Worm (Caenorhabditis elegans): ENCODE measurements around the gene end-1.

The end-1 gene

DNA sequence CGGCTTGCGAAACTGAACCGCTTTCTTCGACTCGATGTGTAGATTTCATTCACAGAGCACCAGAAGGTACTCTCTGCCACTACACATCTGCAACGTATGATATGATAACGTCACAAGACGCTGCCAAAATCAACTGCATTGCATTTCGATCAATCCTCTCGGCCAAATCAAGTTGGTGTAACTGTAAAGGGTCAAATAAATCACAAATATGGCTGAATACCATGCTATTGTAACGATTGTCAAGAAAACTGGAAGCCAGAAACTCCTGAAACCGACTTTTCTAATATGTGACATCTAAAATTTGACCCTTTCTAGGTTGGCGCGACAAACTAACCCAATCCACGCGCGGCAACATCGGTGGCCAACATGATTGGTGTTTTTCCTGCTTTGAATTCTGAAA, 25.1 kb downstream of the end-1 start:
- TF ChIP-seq mdl-1 (tag; optimal IDR thresholded peaks at IDR 0.05) (no peak), nhr-23 (tag; optimal IDR thresholded peaks at IDR 0.05) (no peak), pha-4 (tag; optimal IDR thresholded peaks at IDR 0.05) (no peak), nhr-25 (tag; optimal IDR thresholded peaks at IDR 0.05) (no peak), nhr-76 (tag; optimal IDR thresholded peaks at IDR 0.05) (no peak), nhr-77 (tag; optimal IDR thresholded peaks at IDR 0.05) (no peak), hmg-11 (tag; optimal IDR thresholded peaks at IDR 0.05) (no peak), fkh-2 (tag; optimal IDR thresholded peaks at IDR 0.05) (no peak), nfya-1 (tag; optimal IDR thresholded peaks at IDR 0.05; ENCODE audit: insufficient read depth) (no peak), skn-1 (tag; optimal IDR thresholded peaks at IDR 0.05) (no peak), ceh-9 (tag; optimal IDR thresholded peaks at IDR 0.05) (no peak), lin-15B (tag; optimal IDR thresholded peaks at IDR 0.05) (no peak), nhr-11 (tag; optimal IDR thresholded peaks at IDR 0.05) (no peak), ceh-16 (tag; optimal IDR thresholded peaks at IDR 0.05) (no peak)

DNA sequence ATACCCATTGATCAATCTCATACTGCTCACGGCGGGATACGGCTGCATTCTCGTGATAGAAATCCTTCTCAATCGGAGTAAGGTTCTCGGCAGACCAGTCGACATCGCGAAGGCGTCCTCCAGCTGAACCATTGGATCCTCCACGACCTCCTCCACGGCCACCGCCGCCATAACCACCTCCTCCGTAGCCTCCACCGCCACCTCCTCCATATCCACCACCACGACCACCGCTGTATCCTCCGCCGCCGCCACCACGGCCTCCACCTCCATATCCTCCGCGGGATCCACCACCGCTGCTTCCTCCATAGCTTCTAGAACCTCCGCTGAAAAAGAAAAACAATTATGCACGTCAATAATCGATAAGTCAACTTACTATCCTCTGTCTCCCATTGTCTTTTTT, 26.5 kb downstream of the end-1 start:
- TF ChIP-seq ceh-28 (tag; optimal IDR thresholded peaks at IDR 0.05) = no peak
- TF ChIP-seq sea-2 (GFP tag; optimal IDR thresholded peaks at IDR 0.05) = no peak

DNA sequence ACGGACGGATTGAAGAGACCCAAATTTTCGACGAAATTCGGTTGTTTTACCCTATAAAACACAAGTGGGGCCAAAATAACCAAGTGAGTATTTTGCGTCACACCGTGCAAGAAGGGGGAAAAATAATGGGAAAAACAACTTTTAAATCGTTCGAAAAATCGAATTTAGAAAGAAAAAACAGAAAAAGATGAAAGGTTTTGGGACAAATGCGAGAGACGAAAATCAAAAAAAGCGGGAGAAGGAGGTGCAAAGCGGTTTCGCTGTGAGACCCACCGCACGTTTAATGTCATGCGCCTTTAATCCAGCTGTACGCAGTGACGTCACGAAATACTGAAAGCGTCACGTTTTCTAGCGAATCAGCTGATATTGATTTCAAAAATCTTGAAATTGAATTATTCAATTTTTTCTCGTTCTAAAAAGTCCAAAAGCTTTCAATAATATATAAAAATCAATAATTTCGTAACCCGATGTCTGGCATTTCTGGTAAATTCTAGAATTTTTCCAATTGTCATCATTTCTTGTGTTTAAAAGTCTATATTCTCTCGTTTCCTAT, 27.1 kb downstream of the end-1 start, which contains the start of the genes ddx-17 and aip-1:
Gene ddx-17 (minus strand): TSS at position 51 of the 553 bp plus-strand sequence.
Gene aip-1 (plus strand): TSS at position 332 of the 553 bp plus-strand sequence.
- TF ChIP-seq mdl-1 (tag; optimal IDR thresholded peaks at IDR 0.05) (no peak), lin-39 (tag; optimal IDR thresholded peaks at IDR 0.05) (peak; percentile 93), elt-3 (tag; optimal IDR thresholded peaks at IDR 0.05) (no peak), ceh-28 (tag; optimal IDR thresholded peaks at IDR 0.05) (peak; percentile 70), nhr-67 (tag; optimal IDR thresholded peaks at IDR 0.05) (no peak), nhr-12 (tag; optimal IDR thresholded peaks at IDR 0.05) (no peak), snpc-4 (tag; optimal IDR thresholded peaks at IDR 0.05) (peak; percentile 80), mml-1 (tag; optimal IDR thresholded peaks at IDR 0.05) (no peak), ztf-11 (tag; optimal IDR thresholded peaks at IDR 0.05) (no peak), egl-5 (tag; optimal IDR thresholded peaks at IDR 0.05) (peak; percentile 42), fos-1 (tag; optimal IDR thresholded peaks at IDR 0.05) (no peak), R02D3.7 (tag; optimal IDR thresholded peaks at IDR 0.05) (peak; percentile 28), ceh-9 (tag; optimal IDR thresholded peaks at IDR 0.05) (no peak), ZK546.5 (tag; optimal IDR thresholded peaks at IDR 0.05) (no peak), jun-1 (tag; optimal IDR thresholded peaks at IDR 0.05) (peak; percentile 28), nhr-23 (tag; optimal IDR thresholded peaks at IDR 0.05) (peak; percentile 77), pqm-1 (tag; optimal IDR thresholded peaks at IDR 0.05) (peak; percentile 20), aly-2 (tag; optimal IDR thresholded peaks at IDR 0.05) (no peak), nhr-28 (tag; optimal IDR thresholded peaks at IDR 0.05) (no peak), nhr-11 (tag; optimal IDR thresholded peaks at IDR 0.05) (peak; percentile 13), ceh-16 (tag; optimal IDR thresholded peaks at IDR 0.05) (no peak), ama-1 (optimal IDR thresholded peaks at IDR 0.05) (peak; percentile 58), nfya-1 (tag; optimal IDR thresholded peaks at IDR 0.05; ENCODE audit: insufficient read depth) (peak; percentile 78), zag-1 (tag; optimal IDR thresholded peaks at IDR 0.05) (no peak), ceh-82 (tag; optimal IDR thresholded peaks at IDR 0.05) (no peak), nhr-43 (tag; optimal IDR thresholded peaks at IDR 0.05; ENCODE audit: poor library complexity, severe bottlenecking) (peak; percentile 33), hmg-11 (tag; optimal IDR thresholded peaks at IDR 0.05) (peak; percentile 73), nhr-76 (tag; optimal IDR thresholded peaks at IDR 0.05) (no peak), tbx-2 (tag; optimal IDR thresholded peaks at IDR 0.05) (no peak), elt-2 (tag; optimal IDR thresholded peaks at IDR 0.05) (peak; percentile 55), fkh-2 (tag; optimal IDR thresholded peaks at IDR 0.05) (no peak), lin-15B (tag; optimal IDR thresholded peaks at IDR 0.05) (peak; percentile 80), unc-62 (GFP tag; optimal IDR thresholded peaks at IDR 0.05) (no peak), daf-12 (tag; optimal IDR thresholded peaks at IDR 0.05) (no peak), eor-1 (tag; optimal IDR thresholded peaks at IDR 0.05) (no peak), unc-39 (tag; optimal IDR thresholded peaks at IDR 0.05) (no peak), nhr-77 (tag; optimal IDR thresholded peaks at IDR 0.05) (no peak), sea-2 (GFP tag; optimal IDR thresholded peaks at IDR 0.05) (no peak), lsy-12 (tag; optimal IDR thresholded peaks at IDR 0.05) (peak; percentile 32), egl-27 (tag; optimal IDR thresholded peaks at IDR 0.05) (no peak), pha-4 (tag; optimal IDR thresholded peaks at IDR 0.05) (peak; percentile 79), ztf-4 (tag; optimal IDR thresholded peaks at IDR 0.05) (no peak), nhr-237 (tag; optimal IDR thresholded peaks at IDR 0.05) (no peak), fkh-10 (GFP tag; optimal IDR thresholded peaks at IDR 0.05) (peak; percentile 21), elt-1 (tag; optimal IDR thresholded peaks at IDR 0.05) (no peak), nhr-25 (tag; optimal IDR thresholded peaks at IDR 0.05) (peak; percentile 57), skn-1 (tag; optimal IDR thresholded peaks at IDR 0.05) (peak; percentile 62)

Data from whole organism, L3 larva.